Worm (Caenorhabditis elegans): ENCODE results near the gene T10D4.19.

- TF ChIP-seq dao-5 (tag; optimal IDR thresholded peaks at IDR 0.05) (no peak), him-1 (tag; optimal IDR thresholded peaks at IDR 0.05) (no peak), W03F9.2 (tag; optimal IDR thresholded peaks at IDR 0.05) (no peak)
Observed at ce11 chrII:3154383-3154782, 2.7 kb downstream of the T10D4.19 start, which contains the start of gene sri-32.

Measured in whole organism, L4/young adult.